Worm (Caenorhabditis elegans) whole organism, L3 larva: ENCODE measurements around the gene nspe-1.

Source experiments
- R02D3.7 ChIP-seq: fragments of 150-350 bp; optimal IDR thresholded peaks from 2 replicates; lab custom pipeline; 2014; ENCODE audit warnings: missing biosample characterization, missing genetic modification characterization
- aly-2 ChIP-seq: fragments of 150-350 bp; optimal IDR thresholded peaks from 2 replicates; lab custom pipeline; 2014; ENCODE audit warnings: missing biosample characterization, missing genetic modification characterization
- ceh-16 ChIP-seq: sonication (generic microtip); optimal IDR thresholded peaks from 2 replicates; lab custom pipeline; 2017; ENCODE audit warnings: missing biosample characterization, missing genetic modification characterization
- ceh-28 ChIP-seq: fragments of 150-350 bp; optimal IDR thresholded peaks from 2 replicates; lab custom pipeline; 2014; ENCODE audit warnings: missing biosample characterization, missing genetic modification reagents, missing genetic modification characterization
- ceh-82 ChIP-seq: fragments of 150-350 bp; optimal IDR thresholded peaks from 2 replicates; lab custom pipeline; 2014; ENCODE audit warnings: missing biosample characterization, missing genetic modification characterization
- ceh-9 ChIP-seq: sonication (generic microtip); optimal IDR thresholded peaks from 2 replicates; lab custom pipeline; 2018; ENCODE audit warnings: missing biosample characterization, missing genetic modification characterization
- daf-12 ChIP-seq: fragments of 150-350 bp; optimal IDR thresholded peaks from 2 replicates; lab custom pipeline; 2014; ENCODE audit warnings: missing biosample characterization, missing genetic modification reagents, missing genetic modification characterization
- egl-27 ChIP-seq: sonication (generic microtip); optimal IDR thresholded peaks from 4 replicates; lab custom pipeline; 2017; ENCODE audit warnings: missing biosample characterization, missing genetic modification reagents, missing genetic modification characterization
- egl-5 ChIP-seq: fragments of 150-350 bp; optimal IDR thresholded peaks from 2 replicates; lab custom pipeline; 2017; ENCODE audit warnings: missing biosample characterization, missing genetic modification reagents, missing genetic modification characterization, inconsistent platforms
- elt-1 ChIP-seq: fragments of 150-350 bp; optimal IDR thresholded peaks from 2 replicates; lab custom pipeline; 2014; ENCODE audit warnings: missing biosample characterization, missing genetic modification characterization
- elt-2 ChIP-seq: sonication (generic microtip); optimal IDR thresholded peaks from 2 replicates; lab custom pipeline; 2016; ENCODE audit warnings: missing genetic modification reagents, mild to moderate bottlenecking, missing genetic modification characterization, missing compliant biosample characterization
- elt-3 ChIP-seq, 3 experiments: fragments of 150-350 bp in 1 of 3; sonication (generic microtip) in 2 of 3; optimal IDR thresholded peaks; 2 replicates in 2 of 3; 4 replicates in 1 of 3; lab custom pipeline; 2014 to 2017; ENCODE audit warnings: missing biosample characterization in 3 of 3, missing genetic modification characterization in 3 of 3
- eor-1 ChIP-seq, 2 experiments: fragments of 150-350 bp; optimal IDR thresholded peaks; 2 replicates each; lab custom pipeline; 2014 to 2018; ENCODE audit warnings: missing biosample characterization in 2 of 2, missing genetic modification characterization in 2 of 2
- fkh-10 ChIP-seq: sonication (generic microtip); optimal IDR thresholded peaks from 2 replicates; lab custom pipeline; 2017; ENCODE audit warnings: missing biosample characterization, missing genetic modification reagents, missing genetic modification characterization
- fkh-2 ChIP-seq: fragments of 150-350 bp; optimal IDR thresholded peaks from 2 replicates; lab custom pipeline; 2014; ENCODE audit warnings: missing biosample characterization, missing genetic modification reagents, missing genetic modification characterization
- hmg-11 ChIP-seq: sonication (generic microtip); optimal IDR thresholded peaks from 2 replicates; lab custom pipeline; 2016; ENCODE audit warnings: missing genetic modification characterization, missing compliant biosample characterization
- jun-1 ChIP-seq: fragments of 150-350 bp; optimal IDR thresholded peaks from 2 replicates; lab custom pipeline; 2014; ENCODE audit warnings: missing biosample characterization, missing genetic modification reagents, missing genetic modification characterization
- lin-15B ChIP-seq: fragments of 150-350 bp; optimal IDR thresholded peaks from 2 replicates; lab custom pipeline; 2014; ENCODE audit warnings: missing biosample characterization, missing genetic modification characterization
- lin-39 ChIP-seq: fragments of 150-350 bp; optimal IDR thresholded peaks from 2 replicates; lab custom pipeline; 2018; ENCODE audit warnings: missing biosample characterization, missing genetic modification reagents, missing genetic modification characterization
- lsy-12 ChIP-seq: sonication (generic microtip); optimal IDR thresholded peaks from 2 replicates; lab custom pipeline; 2016; ENCODE audit warnings: mild to moderate bottlenecking, missing genetic modification characterization, missing compliant biosample characterization
- mdl-1 ChIP-seq: fragments of 150-350 bp; optimal IDR thresholded peaks from 2 replicates; lab custom pipeline; 2014; ENCODE audit warnings: missing biosample characterization, missing genetic modification characterization
- mml-1 ChIP-seq: fragments of 150-350 bp; sonication (generic microtip); optimal IDR thresholded peaks from 3 replicates; lab custom pipeline; 2014; ENCODE audit warnings: missing biosample characterization, missing genetic modification characterization
- nfya-1 ChIP-seq: sonication (generic microtip); optimal IDR thresholded peaks from 2 replicates; lab custom pipeline; 2017; ENCODE audit warnings: missing genetic modification characterization, mild to moderate bottlenecking, missing compliant biosample characterization, antibody characterized with exemption, moderate library complexity; ENCODE audit not compliant: insufficient read depth
- nhr-12 ChIP-seq: fragments of 150-350 bp; optimal IDR thresholded peaks from 2 replicates; lab custom pipeline; 2014; ENCODE audit warnings: missing biosample characterization, missing genetic modification characterization
- nhr-23 ChIP-seq: fragments of 150-350 bp; optimal IDR thresholded peaks from 2 replicates; lab custom pipeline; 2014; ENCODE audit warnings: missing biosample characterization, missing genetic modification reagents, missing genetic modification characterization
- nhr-237 ChIP-seq: fragments of 150-350 bp; optimal IDR thresholded peaks from 2 replicates; lab custom pipeline; 2014; ENCODE audit warnings: missing biosample characterization, missing genetic modification characterization
- nhr-25 ChIP-seq: sonication (generic microtip); optimal IDR thresholded peaks from 2 replicates; lab custom pipeline; 2017; ENCODE audit warnings: missing biosample characterization, missing genetic modification characterization
- nhr-28 ChIP-seq: fragments of 150-350 bp; optimal IDR thresholded peaks from 2 replicates; lab custom pipeline; 2014; ENCODE audit warnings: missing biosample characterization, missing genetic modification characterization
- pha-4 ChIP-seq: fragments of 150-350 bp; optimal IDR thresholded peaks from 2 replicates; lab custom pipeline; 2014; ENCODE audit warnings: missing biosample characterization, missing genetic modification reagents, missing genetic modification characterization
- pqm-1 ChIP-seq: fragments of 150-350 bp; optimal IDR thresholded peaks from 2 replicates; lab custom pipeline; 2017; ENCODE audit warnings: missing biosample characterization, missing genetic modification characterization, inconsistent platforms
- sea-2 ChIP-seq: fragments of 150-350 bp; sonication (generic microtip); optimal IDR thresholded peaks from 4 replicates; lab custom pipeline; 2014; ENCODE audit warnings: missing biosample characterization, missing genetic modification reagents, missing genetic modification characterization
- skn-1 ChIP-seq: fragments of 150-350 bp; optimal IDR thresholded peaks from 2 replicates; lab custom pipeline; 2014; ENCODE audit warnings: missing biosample characterization, missing genetic modification characterization
- unc-39 ChIP-seq: sonication (generic microtip); optimal IDR thresholded peaks from 4 replicates; lab custom pipeline; 2017; ENCODE audit warnings: missing biosample characterization, missing genetic modification characterization
- zag-1 ChIP-seq: fragments of 150-350 bp; optimal IDR thresholded peaks from 2 replicates; lab custom pipeline; 2014; ENCODE audit warnings: missing biosample characterization, missing genetic modification characterization
- ztf-11 ChIP-seq: fragments of 150-350 bp; optimal IDR thresholded peaks from 2 replicates; lab custom pipeline; 2014; ENCODE audit warnings: missing biosample characterization, missing genetic modification characterization
- ztf-4 ChIP-seq: fragments of 150-350 bp; optimal IDR thresholded peaks from 2 replicates; lab custom pipeline; 2014; ENCODE audit warnings: missing biosample characterization, missing genetic modification characterization

Gene nspe-1

DNA sequence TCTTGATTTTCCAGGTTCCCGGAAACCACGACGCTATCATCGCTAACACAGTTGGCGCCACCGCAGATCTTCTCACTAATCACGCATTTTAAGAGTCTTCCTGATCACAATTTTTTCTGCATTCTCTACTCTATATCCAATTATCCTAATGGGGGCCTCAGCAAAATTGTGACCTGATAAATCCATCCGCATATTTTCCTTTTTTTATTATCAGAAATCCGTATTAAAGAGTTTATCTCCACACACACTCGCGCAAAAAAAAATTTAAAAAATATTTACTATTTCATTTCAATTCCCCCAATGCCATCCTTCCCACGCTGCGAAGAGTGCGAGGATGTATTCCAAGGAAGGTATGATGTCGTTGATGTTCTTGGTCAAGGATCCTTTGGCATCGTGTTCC is 13.8 kb downstream of the nspe-1 start, which contains the start of gene Y38E10A.8:
Y38E10A.8 (plus strand) TSS at position 301 of the 400 bp plus-strand sequence.
- TF ChIP-seq nhr-28 (tag; lab: Kevin White, UChicago) (no peak), elt-3 (tag; optimal IDR thresholded peaks at IDR 0.05; lab: Kevin White, UChicago) (no peak), lsy-12 (tag; lab: Kevin White, UChicago) (no peak), fkh-10 (no peak), zag-1 (tag; lab: Kevin White, UChicago) (no peak), egl-5 (no peak)

DNA sequence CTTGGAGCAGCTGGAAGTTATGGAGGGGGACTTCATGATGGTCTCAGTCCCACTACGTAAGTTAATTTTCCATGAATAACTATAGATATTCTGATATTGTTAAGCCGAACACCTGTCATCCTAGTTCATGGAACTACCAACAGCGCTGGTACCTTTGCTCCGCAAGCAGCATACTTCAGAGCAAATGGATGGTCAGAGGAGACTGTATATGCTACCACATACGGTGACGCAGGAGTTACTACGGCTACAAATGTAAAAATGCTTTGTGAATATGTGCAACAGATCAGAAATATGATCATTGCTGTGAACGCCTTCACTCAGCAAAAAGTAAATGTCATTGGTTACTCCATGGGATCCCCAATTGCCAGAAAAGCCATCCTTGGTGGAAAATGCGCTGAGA is 14.6 kb downstream of the nspe-1 start:
- TF ChIP-seq ceh-28 (tag; lab: Kevin White, UChicago): no peak
- TF ChIP-seq lin-39 (tag; lab: Kevin White, UChicago): no peak
- no peak for TF ChIP-seq nhr-25
- no peak for TF ChIP-seq nhr-12 (tag; lab: Kevin White, UChicago)

DNA sequence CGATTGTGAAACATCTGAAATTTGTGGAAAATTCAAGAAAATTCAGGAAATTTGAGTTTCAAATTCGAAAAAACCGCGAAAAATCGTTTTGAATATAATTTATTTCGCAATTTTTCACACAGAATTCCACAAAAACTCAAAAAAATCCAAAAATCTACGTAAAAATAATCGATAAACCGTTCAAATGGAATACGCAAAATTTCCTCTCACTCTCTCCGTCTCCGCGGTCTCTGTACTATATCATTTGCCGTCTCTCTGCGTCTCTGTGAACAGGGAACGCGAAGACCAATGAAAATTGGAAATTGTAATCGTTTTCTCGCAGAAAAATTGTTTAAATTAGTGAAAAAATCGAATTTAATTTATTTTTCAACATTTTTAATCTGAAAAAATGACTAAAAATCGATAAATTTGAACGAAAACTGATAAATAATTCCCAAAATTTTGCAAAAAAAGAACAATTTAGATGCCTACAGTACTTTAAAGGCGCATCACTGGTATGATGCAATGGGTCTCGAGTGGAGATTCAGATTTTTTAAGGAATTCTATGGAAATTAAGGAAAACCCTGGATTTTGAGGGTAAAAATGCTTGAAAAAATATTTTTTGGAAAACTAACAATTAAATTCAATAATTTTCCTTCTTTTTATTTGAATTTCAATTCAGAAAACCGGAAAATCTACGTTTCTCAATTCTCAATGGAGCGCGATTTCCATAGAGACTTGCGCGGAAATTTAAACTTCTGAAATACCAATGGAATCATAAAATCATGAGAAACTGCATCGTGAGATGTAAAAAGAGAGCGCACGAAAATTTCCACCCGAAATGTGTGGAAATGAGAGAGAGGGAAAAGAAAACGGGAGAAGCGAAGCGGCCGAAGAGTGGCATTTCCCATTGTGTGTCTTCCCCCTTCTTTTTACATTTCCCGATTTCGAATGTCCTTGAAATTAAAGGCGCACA is 16.7 kb downstream of the nspe-1 start, which contains the start of the genes ceh-100 and lips-15:
ceh-100 (minus strand) TSS at position 14 of the 955 bp plus-strand sequence.
lips-15 (plus strand) TSS at position 720 of the 955 bp plus-strand sequence.
- TF ChIP-seq nfya-1 (tag; lab: Kevin White, UChicago) (peak; percentile 46), ceh-82 (no peak), eor-1 (tag; optimal IDR thresholded peaks at IDR 0.05; lab: Kevin White, UChicago) (no peak), nhr-28 (tag; lab: Kevin White, UChicago) (no peak), zag-1 (tag; lab: Kevin White, UChicago) (no peak), elt-1 (tag; lab: Kevin White, UChicago) (no peak), aly-2 (tag; lab: Kevin White, UChicago) (no peak), mdl-1 (tag; lab: Kevin White, UChicago) (no peak), elt-2 (peak; percentile 5), nhr-25 (peak; percentile 56), hmg-11 (peak; percentile 43), lsy-12 (tag; lab: Kevin White, UChicago) (no peak), elt-3 (tag; optimal IDR thresholded peaks at IDR 0.05; lab: Kevin White, UChicago) (no peak), pha-4 (tag; lab: Kevin White, UChicago) (peak; percentile 23), daf-12 (tag; lab: Kevin White, UChicago) (no peak), R02D3.7 (tag; lab: Kevin White, UChicago) (no peak), sea-2 (no peak), ztf-4 (tag; lab: Kevin White, UChicago) (no peak), ceh-9 (tag; lab: Kevin White, UChicago) (no peak), nhr-237 (no peak), ztf-11 (tag; lab: Kevin White, UChicago) (no peak), nhr-23 (tag; lab: Kevin White, UChicago) (peak; percentile 0), unc-39 (tag; lab: Kevin White, UChicago) (no peak), jun-1 (no peak), mml-1 (no peak), lin-15B (peak; percentile 81), ceh-16 (tag; lab: Kevin White, UChicago) (no peak), skn-1 (tag; lab: Kevin White, UChicago) (no peak), egl-5 (peak; percentile 37), fkh-2 (tag; lab: Kevin White, UChicago) (no peak), lin-39 (tag; lab: Kevin White, UChicago) (no peak), ceh-28 (tag; lab: Kevin White, UChicago) (peak; percentile 78), egl-27 (no peak)

- TF ChIP-seq elt-2 (peak; percentile 31), pqm-1 (tag; lab: Kevin White, UChicago) (peak; percentile 63), lsy-12 (tag; lab: Kevin White, UChicago) (no peak)
These were observed 39.7 kb downstream of the nspe-1 start, which contains the start of gene clec-4 for ce11 chrII:12580952-12581351. Gene clec-4 (minus strand): TSS chrII:12581113.
